Fruit fly (Drosophila melanogaster) whole organism, wandering third instar larva: ENCODE data around the gene MAPk-Ak2.

Experiments
- Abd-B ChIP-seq: fragments of >200 bp; optimal IDR thresholded peaks from 2 replicates; lab custom pipeline; 2017; ENCODE audit warnings: missing biosample characterization, missing genetic modification characterization
- CG32264 ChIP-seq: fragments of 200-800 bp; sonication (Bioruptor generic); optimal IDR thresholded peaks from 2 replicates; lab custom pipeline; 2016; ENCODE audit warnings: missing biosample characterization, missing genetic modification characterization
- CG9705 ChIP-seq: fragments of 200-800 bp; sonication (Bioruptor generic); optimal IDR thresholded peaks from 2 replicates; lab custom pipeline; 2018; ENCODE audit warnings: missing biosample characterization, mild to moderate bottlenecking, missing genetic modification characterization
- CrebA ChIP-seq: fragments of 200-800 bp; sonication (Bioruptor generic); optimal IDR thresholded peaks from 2 replicates; lab custom pipeline; 2016; ENCODE audit warnings: missing biosample characterization, mild to moderate bottlenecking, missing genetic modification characterization, borderline replicate concordance
- Dfd ChIP-seq: fragments of >200 bp; optimal IDR thresholded peaks from 2 replicates; lab custom pipeline; 2017; ENCODE audit warnings: missing biosample characterization, missing genetic modification characterization
- Dif ChIP-seq: fragments of 200-275, 200-300 bp; sonication (Bioruptor generic); optimal IDR thresholded peaks from 2 replicates; lab custom pipeline; 2018; ENCODE audit warnings: missing biosample characterization, missing genetic modification characterization; ENCODE audit not compliant: partially characterized antibody
- GATAd ChIP-seq: sonication (Bioruptor generic); optimal IDR thresholded peaks from 2 replicates; lab custom pipeline; 2016; ENCODE audit warnings: missing biosample characterization, missing genetic modification characterization
- HLH106 ChIP-seq: fragments of 200-800 bp; optimal IDR thresholded peaks from 3 replicates; lab custom pipeline; 2019; ENCODE audit warnings: missing biosample characterization, mild to moderate bottlenecking, missing genetic modification characterization, moderate library complexity
- Hnf4 ChIP-seq: fragments of 200-800 bp; sonication (Bioruptor generic); optimal IDR thresholded peaks from 2 replicates; lab custom pipeline; 2016; ENCODE audit warnings: missing biosample characterization, mild to moderate bottlenecking, missing genetic modification characterization
- Hr78 ChIP-seq: fragments of >200 bp; optimal IDR thresholded peaks from 2 replicates; lab custom pipeline; 2017; ENCODE audit warnings: missing biosample characterization, missing genetic modification characterization
- Hr83 ChIP-seq: fragments of 200-300 bp; sonication (Bioruptor generic); optimal IDR thresholded peaks from 2 replicates; lab custom pipeline; 2016; ENCODE audit warnings: missing biosample characterization, mild to moderate bottlenecking, missing genetic modification characterization, moderate library complexity; ENCODE audit not compliant: poor library complexity, severe bottlenecking
- Jra ChIP-seq: sonication (Bioruptor generic); optimal IDR thresholded peaks from 2 replicates; lab custom pipeline; 2016; ENCODE audit warnings: missing biosample characterization, missing genetic modification characterization
- Mio ChIP-seq: sonication (Bioruptor generic); optimal IDR thresholded peaks from 2 replicates; lab custom pipeline; 2016; ENCODE audit warnings: missing biosample characterization, missing genetic modification characterization
- Myc ChIP-seq: fragments of >200 bp; optimal IDR thresholded peaks from 2 replicates; lab custom pipeline; 2017
- N ChIP-seq: fragments of >200 bp; optimal IDR thresholded peaks from 2 replicates; lab custom pipeline; 2018; ENCODE audit warnings: missing biosample characterization, missing external identifiers, missing genetic modification characterization
- OdsH ChIP-seq: fragments of 200-800 bp; sonication (Bioruptor generic); optimal IDR thresholded peaks from 2 replicates; lab custom pipeline; 2016; ENCODE audit warnings: missing biosample characterization, mild to moderate bottlenecking, missing genetic modification characterization
- Rel ChIP-seq, 2 experiments: fragments of 200-800 bp; sonication (Bioruptor generic) in 1 of 2; optimal IDR thresholded peaks; 2 replicates in 1 of 2; 3 replicates in 1 of 2; lab custom pipeline; 2016 to 2019; ENCODE audit warnings: mild to moderate bottlenecking in 2 of 2, missing biosample characterization in 2 of 2, missing genetic modification characterization in 2 of 2, moderate library complexity in 1 of 2
- Sp1 ChIP-seq: fragments of 200-800 bp; sonication (Bioruptor generic); optimal IDR thresholded peaks from 3 replicates; lab custom pipeline; 2019; ENCODE audit warnings: missing biosample characterization, mild to moderate bottlenecking, missing genetic modification characterization, moderate library complexity
- Vsx2 ChIP-seq: fragments of 200-300, 225-300 bp; sonication (Bioruptor generic); optimal IDR thresholded peaks from 2 replicates; lab custom pipeline; 2018; ENCODE audit warnings: missing biosample characterization, missing genetic modification characterization; ENCODE audit not compliant: partially characterized antibody
- br ChIP-seq: fragments of 200-800 bp; sonication (Bioruptor generic); optimal IDR thresholded peaks from 2 replicates; lab custom pipeline; 2016; ENCODE audit warnings: missing biosample characterization, missing genetic modification characterization
- brk ChIP-seq: fragments of 200-800 bp; sonication (Bioruptor generic); optimal IDR thresholded peaks from 2 replicates; lab custom pipeline; 2016; ENCODE audit warnings: missing biosample characterization, mild to moderate bottlenecking, missing genetic modification characterization
- dl ChIP-seq, 2 experiments: fragments of 175-275, 200-275 bp in 1 of 2; fragments of 200-275 bp in 1 of 2; sonication (Bioruptor generic); optimal IDR thresholded peaks; lab custom pipeline; 2018; ENCODE audit warnings: mild to moderate bottlenecking in 2 of 2, missing biosample characterization in 2 of 2, missing genetic modification characterization in 2 of 2, moderate library complexity in 2 of 2; ENCODE audit not compliant: partially characterized antibody in 2 of 2, insufficient read depth in 1 of 2
- dmrt93B ChIP-seq: fragments of 200-800 bp; sonication (Bioruptor generic); optimal IDR thresholded peaks from 2 replicates; lab custom pipeline; 2018; ENCODE audit warnings: missing biosample characterization, mild to moderate bottlenecking, missing genetic modification characterization
- dsf ChIP-seq: sonication (Bioruptor generic); optimal IDR thresholded peaks from 2 replicates; lab custom pipeline; 2016; ENCODE audit warnings: missing biosample characterization, missing genetic modification characterization, borderline replicate concordance
- ey ChIP-seq: fragments of 200-800 bp; sonication (Bioruptor generic); optimal IDR thresholded peaks from 2 replicates; lab custom pipeline; 2016; ENCODE audit warnings: missing biosample characterization, missing genetic modification characterization
- foxo ChIP-seq, 2 experiments: fragments of 200-800 bp; sonication (Bioruptor generic); optimal IDR thresholded peaks; 2 replicates in 1 of 2; 3 replicates in 1 of 2; lab custom pipeline; 2016 to 2017; ENCODE audit warnings: missing biosample characterization in 2 of 2, missing genetic modification characterization in 2 of 2
- fru ChIP-seq: fragments of 200-800 bp; sonication (Bioruptor generic); optimal IDR thresholded peaks from 3 replicates; lab custom pipeline; 2016; ENCODE audit warnings: missing biosample characterization, mild to moderate bottlenecking, missing genetic modification characterization
- h ChIP-seq: fragments of 200-800 bp; sonication (Bioruptor generic); optimal IDR thresholded peaks from 3 replicates; lab custom pipeline; 2016; ENCODE audit warnings: missing biosample characterization, mild to moderate bottlenecking, missing genetic modification characterization
- jim ChIP-seq: fragments of 175-275, 200-325 bp; sonication (Bioruptor generic); optimal IDR thresholded peaks from 2 replicates; lab custom pipeline; 2016; ENCODE audit warnings: missing biosample characterization, mild to moderate bottlenecking, missing genetic modification characterization
- lola ChIP-seq: fragments of >200 bp; optimal IDR thresholded peaks from 2 replicates; lab custom pipeline; 2017; ENCODE audit warnings: missing biosample characterization, missing genetic modification characterization
- pan ChIP-seq: fragments of >200 bp; optimal IDR thresholded peaks from 2 replicates; lab custom pipeline; 2017
- psq ChIP-seq: fragments of 200-800 bp; sonication (Bioruptor generic); optimal IDR thresholded peaks from 3 replicates; lab custom pipeline; 2017; ENCODE audit warnings: missing biosample characterization, mild to moderate bottlenecking, missing genetic modification characterization, moderate library complexity
- rgr ChIP-seq: fragments of 200-800 bp; sonication (Bioruptor generic); optimal IDR thresholded peaks from 3 replicates; lab custom pipeline; 2016; ENCODE audit warnings: missing biosample characterization, mild to moderate bottlenecking, missing genetic modification characterization
- sage ChIP-seq: fragments of 200-800 bp; sonication (Bioruptor generic); optimal IDR thresholded peaks from 2 replicates; lab custom pipeline; 2016; ENCODE audit warnings: missing biosample characterization, mild to moderate bottlenecking, missing genetic modification characterization
- sv ChIP-seq: fragments of 200-800 bp; sonication (Bioruptor generic); optimal IDR thresholded peaks from 3 replicates; lab custom pipeline; 2016; ENCODE audit warnings: missing biosample characterization, missing genetic modification characterization
- tai ChIP-seq: sonication (Bioruptor generic); optimal IDR thresholded peaks from 2 replicates; lab custom pipeline; 2016; ENCODE audit warnings: missing biosample characterization, missing genetic modification characterization
- usp ChIP-seq: fragments of >200 bp; optimal IDR thresholded peaks from 2 replicates; lab custom pipeline; 2017; ENCODE audit warnings: missing biosample characterization, missing genetic modification characterization
- woc ChIP-seq: sonication (Bioruptor generic); optimal IDR thresholded peaks from 2 replicates; lab custom pipeline; 2016; ENCODE audit warnings: missing biosample characterization, mild to moderate bottlenecking, missing genetic modification characterization

MAPk-Ak2 gene

dm6 chrX:5744277-5744846, 19.6 kb downstream of the MAPk-Ak2 start:
- TF ChIP-seq CrebA (no peak), psq (GFP tag; lab: Kevin White, UChicago) (peak; percentile 28)

dm6 chrX:5741625-5742024, 22.4 kb downstream of the MAPk-Ak2 start:
- TF ChIP-seq pan (lab: Kevin White, UChicago) (no peak), Dfd (GFP tag; lab: Kevin White, UChicago) (peak; percentile 88), dsf (GFP tag; lab: Kevin White, UChicago) (no peak), CG32264 (GFP tag; lab: Kevin White, UChicago) (no peak)

- no peak for TF ChIP-seq N (GFP tag; lab: Kevin White, UChicago)
- no peak for TF ChIP-seq Abd-B (GFP tag; lab: Kevin White, UChicago)
- TF ChIP-seq rgr (GFP tag; lab: Kevin White, UChicago), result peak; percentile 28
- peak; percentile 78 for TF ChIP-seq brk (GFP tag; lab: Kevin White, UChicago)
- no peak for TF ChIP-seq Dif (GFP tag; lab: Kevin White, UChicago)
- TF ChIP-seq pan (lab: Kevin White, UChicago), result no peak
- no peak for TF ChIP-seq CrebA
- no peak for TF ChIP-seq dmrt93B (GFP tag; lab: Kevin White, UChicago)
- no peak for TF ChIP-seq jim (GFP tag; lab: Kevin White, UChicago)
- TF ChIP-seq Hnf4 (GFP tag; lab: Kevin White, UChicago), result peak; percentile 81
- no peak for TF ChIP-seq OdsH (GFP tag; lab: Kevin White, UChicago)
- TF ChIP-seq CG9705 (GFP tag; lab: Kevin White, UChicago), result no peak
- TF ChIP-seq Vsx2 (GFP tag; lab: Kevin White, UChicago), result no peak
- no peak for TF ChIP-seq Hr78 (GFP tag; lab: Kevin White, UChicago)
- TF ChIP-seq sv (GFP tag; lab: Kevin White, UChicago), result peak; percentile 10
- TF ChIP-seq Hr83 (GFP tag; lab: Kevin White, UChicago), result peak; percentile 89
- TF ChIP-seq lola (GFP tag; lab: Kevin White, UChicago), result no peak
- no peak for TF ChIP-seq HLH106
- peak; percentile 38 for TF ChIP-seq Mio
- peak; percentile 85 for TF ChIP-seq fru
- no peak for TF ChIP-seq Myc
- TF ChIP-seq h (GFP tag; lab: Kevin White, UChicago), result peak; percentile 52
- peak; percentile 32 for TF ChIP-seq ey (GFP tag; lab: Kevin White, UChicago)
- TF ChIP-seq usp (GFP tag; lab: Kevin White, UChicago), result no peak
- TF ChIP-seq Jra, result peak; percentile 62
- peak; percentile 43 for TF ChIP-seq br (GFP tag; lab: Kevin White, UChicago)
- TF ChIP-seq CG32264 (GFP tag; lab: Kevin White, UChicago), result no peak
- no peak for TF ChIP-seq GATAd (GFP tag; lab: Kevin White, UChicago)
- peak; percentile 29 for TF ChIP-seq Sp1
- no peak for TF ChIP-seq tai
- TF ChIP-seq Dfd (GFP tag; lab: Kevin White, UChicago), result no peak
- peak; percentile 35 for TF ChIP-seq woc (GFP tag; lab: Kevin White, UChicago)
- TF ChIP-seq foxo (GFP tag; optimal IDR thresholded peaks at IDR 0.05; lab: Kevin White, UChicago), result peak in 1 of 2 experiments; percentile 35
- peak in 1 of 2 experiments; percentile 17 for TF ChIP-seq dl (GFP tag; optimal IDR thresholded peaks at IDR 0.05; lab: Kevin White, UChicago; ENCODE audit: insufficient read depth in 1 of 2, partially characterized antibody in 2 of 2)
- no peak for TF ChIP-seq Rel (GFP tag; optimal IDR thresholded peaks at IDR 0.05; lab: Kevin White, UChicago)
- TF ChIP-seq Rel (tag; optimal IDR thresholded peaks at IDR 0.05; lab: Kevin White, UChicago), result peak; percentile 21
- TF ChIP-seq sage (GFP tag; lab: Kevin White, UChicago), result no peak
- peak; percentile 7 for TF ChIP-seq dsf (GFP tag; lab: Kevin White, UChicago)
- no peak for TF ChIP-seq psq (GFP tag; lab: Kevin White, UChicago)
- TF ChIP-seq, all 38 proteins: peak for 17
Measured at dm6 chrX:5737676-5738220, 26.3 kb downstream of the MAPk-Ak2 start, which contains the start of gene Snx27. Gene Snx27 (minus strand): TSS chrX:5738031.
